Fruit fly (Drosophila melanogaster) whole organism, embryonic: ENCODE data around the gene Tsp74F.

ENCODE experiments used
- B-H1 ChIP-seq: fragments of 200-800 bp; sonication (Bioruptor generic); IDR thresholded peaks from 3 replicates; pipeline ENCODE4 v1.3.6; 2022; ENCODE audit warnings: missing biosample characterization, missing genetic modification characterization
- Bgb ChIP-seq: fragments of 200-800 bp; sonication (Bioruptor generic); IDR thresholded peaks from 2 replicates; pipeline ENCODE4 v1.3.6; 2022; ENCODE audit warnings: missing biosample characterization, missing genetic modification characterization; ENCODE audit not compliant: partially characterized antibody
- CG10147 ChIP-seq: fragments of 200-800 bp; sonication (Bioruptor generic); optimal IDR thresholded peaks from 2 replicates; lab custom pipeline; 2019; ENCODE audit warnings: missing biosample characterization, mild to moderate bottlenecking, missing genetic modification characterization, moderate library complexity
- CG10366 ChIP-seq: fragments of 200-800 bp; sonication (Bioruptor generic); IDR thresholded peaks from 2 replicates; pipeline ENCODE4 v1.3.6; 2022; ENCODE audit warnings: missing biosample characterization, missing genetic modification characterization
- CG10431 ChIP-seq: fragments of 200-800 bp; sonication (Bioruptor generic); optimal IDR thresholded peaks from 3 replicates; lab custom pipeline; 2018; ENCODE audit warnings: missing biosample characterization, mild to moderate bottlenecking, missing genetic modification characterization
- CG13296 ChIP-seq: fragments of 200-800 bp; sonication (Bioruptor generic); optimal IDR thresholded peaks from 3 replicates; lab custom pipeline; 2018; ENCODE audit warnings: missing biosample characterization, mild to moderate bottlenecking, missing genetic modification characterization
- CG14710 ChIP-seq: fragments of 200-800 bp; sonication (Bioruptor generic); optimal IDR thresholded peaks from 3 replicates; lab custom pipeline; 2019; ENCODE audit warnings: missing biosample characterization, mild to moderate bottlenecking, missing genetic modification characterization, moderate library complexity
- CG1647 ChIP-seq: fragments of 200-800 bp; sonication (Bioruptor generic); optimal IDR thresholded peaks from 3 replicates; lab custom pipeline; 2016; ENCODE audit warnings: missing biosample characterization, missing genetic modification characterization
- CG17361 ChIP-seq: fragments of 200-800 bp; sonication (Bioruptor generic); IDR thresholded peaks from 3 replicates; pipeline ENCODE4 v1.3.6; 2022; ENCODE audit warnings: missing biosample characterization, missing genetic modification characterization
- CG17912 ChIP-seq: fragments of 200-800 bp; sonication (Bioruptor generic); optimal IDR thresholded peaks from 2 replicates; lab custom pipeline; 2018; ENCODE audit warnings: missing biosample characterization, mild to moderate bottlenecking, missing genetic modification characterization
- CG18599 ChIP-seq: fragments of 200-800 bp; sonication (Bioruptor generic); optimal IDR thresholded peaks from 3 replicates; lab custom pipeline; 2017; ENCODE audit warnings: missing biosample characterization, missing genetic modification characterization, mild to moderate bottlenecking, moderate library complexity, missing genetic modification reagents
- CG2712 ChIP-seq: fragments of 200-800 bp; optimal IDR thresholded peaks from 3 replicates; lab custom pipeline; 2019; ENCODE audit warnings: missing biosample characterization, mild to moderate bottlenecking, missing genetic modification characterization, moderate library complexity
- CG3281 ChIP-seq: fragments of 200-800 bp; sonication (Bioruptor generic); optimal IDR thresholded peaks from 3 replicates; lab custom pipeline; 2017; ENCODE audit warnings: missing biosample characterization, mild to moderate bottlenecking, missing genetic modification characterization
- CG34422 ChIP-seq: fragments of 200-800 bp; sonication (Bioruptor generic); IDR thresholded peaks from 3 replicates; pipeline ENCODE4 v1.3.6; 2022; ENCODE audit warnings: missing biosample characterization, missing genetic modification characterization
- CG4282 ChIP-seq: fragments of 200-800 bp; sonication (Bioruptor generic); optimal IDR thresholded peaks from 2 replicates; lab custom pipeline; 2016; ENCODE audit warnings: missing biosample characterization, missing genetic modification characterization
- CG4360 ChIP-seq: fragments of 200-800 bp; sonication (Bioruptor generic); IDR thresholded peaks from 2 replicates; pipeline ENCODE4 v1.3.6; 2022; ENCODE audit warnings: missing biosample characterization, missing genetic modification characterization
- CG4617 ChIP-seq: fragments of 200-800 bp; sonication (Bioruptor generic); optimal IDR thresholded peaks from 3 replicates; lab custom pipeline; 2016; ENCODE audit warnings: missing biosample characterization, missing genetic modification characterization, borderline replicate concordance
- CG5953 ChIP-seq: fragments of 200-800 bp; sonication (Bioruptor generic); IDR thresholded peaks from 2 replicates; pipeline ENCODE4 v1.3.6; 2022; ENCODE audit warnings: missing biosample characterization, missing genetic modification characterization
- CG6254 ChIP-seq: fragments of 200-800 bp; sonication (Bioruptor generic); optimal IDR thresholded peaks from 3 replicates; lab custom pipeline; 2017; ENCODE audit warnings: mild to moderate bottlenecking, missing biosample characterization, missing genetic modification reagents, missing genetic modification characterization
- CG6854 ChIP-seq: fragments of 200-800 bp; sonication (Bioruptor generic); optimal IDR thresholded peaks from 3 replicates; lab custom pipeline; 2017; ENCODE audit warnings: missing biosample characterization, mild to moderate bottlenecking, missing genetic modification characterization
- CG8478 ChIP-seq: fragments of >200 bp; optimal IDR thresholded peaks from 2 replicates; lab custom pipeline; 2018
- Dad ChIP-seq: fragments of 200-800 bp; sonication (Bioruptor generic); optimal IDR thresholded peaks from 3 replicates; lab custom pipeline; 2016; ENCODE audit warnings: missing biosample characterization, missing genetic modification characterization
- Dp ChIP-seq: fragments of 200-800 bp; sonication (Bioruptor generic); optimal IDR thresholded peaks from 2 replicates; lab custom pipeline; 2018; ENCODE audit warnings: missing biosample characterization, mild to moderate bottlenecking, missing genetic modification characterization, moderate library complexity
- GATAe ChIP-seq: fragments of 200-800 bp; sonication (Bioruptor generic); conservative IDR thresholded peaks from 2 replicates; pipeline ENCODE4 v1.3.6; 2022; ENCODE audit warnings: missing biosample characterization, missing genetic modification characterization
- Hand ChIP-seq: fragments of 200-800 bp; sonication (Bioruptor generic); optimal IDR thresholded peaks from 2 replicates; lab custom pipeline; 2017; ENCODE audit warnings: mild to moderate bottlenecking, missing biosample characterization, missing genetic modification reagents, missing genetic modification characterization
- Jarid2 ChIP-seq: fragments of 200-800 bp; sonication (Bioruptor generic); optimal IDR thresholded peaks from 3 replicates; lab custom pipeline; 2017; ENCODE audit warnings: mild to moderate bottlenecking, missing biosample characterization, missing genetic modification reagents, missing genetic modification characterization
- Lhr ChIP-seq: fragments of 200-800 bp; sonication (Bioruptor generic); optimal IDR thresholded peaks from 3 replicates; lab custom pipeline; 2017; ENCODE audit warnings: mild to moderate bottlenecking, missing biosample characterization, missing genetic modification reagents, missing genetic modification characterization
- NFAT ChIP-seq: fragments of 200-800 bp; sonication (Bioruptor generic); IDR thresholded peaks from 2 replicates; pipeline ENCODE4 v1.3.6; 2022; ENCODE audit warnings: missing biosample characterization, missing genetic modification characterization
- Tbp ChIP-seq: fragments of >200 bp; optimal IDR thresholded peaks from 2 replicates; lab custom pipeline; 2018; ENCODE audit warnings: missing biosample characterization, missing genetic modification characterization
- amos ChIP-seq: fragments of 200-800 bp; sonication (Bioruptor generic); IDR thresholded peaks from 2 replicates; pipeline ENCODE4 v1.3.6; 2022; ENCODE audit warnings: missing biosample characterization, missing genetic modification characterization; ENCODE audit not compliant: partially characterized antibody
- ato ChIP-seq: fragments of 200-800 bp; sonication (Bioruptor generic); IDR thresholded peaks from 2 replicates; pipeline ENCODE4 v1.3.6; 2022; ENCODE audit warnings: missing biosample characterization, missing genetic modification characterization; ENCODE audit not compliant: partially characterized antibody
- bbx ChIP-seq: fragments of 200-800 bp; sonication (Bioruptor generic); IDR thresholded peaks from 2 replicates; pipeline ENCODE4 v1.3.6; 2022; ENCODE audit warnings: missing biosample characterization, missing genetic modification characterization; ENCODE audit not compliant: partially characterized antibody
- crp ChIP-seq, 2 experiments: fragments of 200-800 bp; sonication (Bioruptor generic); optimal IDR thresholded peaks; 2 replicates in 1 of 2; 3 replicates in 1 of 2; lab custom pipeline; 2017; ENCODE audit warnings: missing biosample characterization in 2 of 2, missing genetic modification characterization in 2 of 2, mild to moderate bottlenecking in 1 of 2, moderate library complexity in 1 of 2
- fd64A ChIP-seq: fragments of 200-800 bp; sonication (Bioruptor generic); optimal IDR thresholded peaks from 3 replicates; lab custom pipeline; 2018; ENCODE audit warnings: missing biosample characterization, mild to moderate bottlenecking, missing genetic modification characterization
- ftz-f1 ChIP-seq: fragments of 200-800 bp; sonication (Bioruptor generic); optimal IDR thresholded peaks from 2 replicates; lab custom pipeline; 2016; ENCODE audit warnings: missing biosample characterization, missing genetic modification characterization
- gcm ChIP-seq: fragments of 200-800 bp; sonication (Bioruptor generic); optimal IDR thresholded peaks from 2 replicates; lab custom pipeline; 2019; ENCODE audit warnings: missing biosample characterization, mild to moderate bottlenecking, missing genetic modification characterization, moderate library complexity
- lola ChIP-seq, 3 experiments: fragments of >200 bp in 2 of 3; fragments of 200-800 bp in 1 of 3; sonication (Bioruptor generic) in 1 of 3; optimal IDR thresholded peaks; 2 replicates each; lab custom pipeline; 2017 to 2019; ENCODE audit warnings: missing biosample characterization in 3 of 3, missing genetic modification characterization in 3 of 3, mild to moderate bottlenecking in 1 of 3, moderate library complexity in 1 of 3
- mld ChIP-seq: fragments of 200-800 bp; sonication (Bioruptor generic); IDR thresholded peaks from 3 replicates; pipeline ENCODE4 v1.3.6; 2022; ENCODE audit warnings: missing biosample characterization, missing genetic modification characterization; ENCODE audit not compliant: partially characterized antibody
- nmo ChIP-seq: fragments of 200-800 bp; sonication (Bioruptor generic); optimal IDR thresholded peaks from 2 replicates; lab custom pipeline; 2018; ENCODE audit warnings: missing biosample characterization, mild to moderate bottlenecking, missing genetic modification characterization, moderate library complexity
- nom ChIP-seq: fragments of 200-800 bp; sonication (Bioruptor generic); optimal IDR thresholded peaks from 2 replicates; lab custom pipeline; 2017; ENCODE audit warnings: missing biosample characterization, missing genetic modification characterization, mild to moderate bottlenecking, moderate library complexity, missing genetic modification reagents
- phol ChIP-seq: fragments of 200-800 bp; sonication (Bioruptor generic); optimal IDR thresholded peaks from 3 replicates; lab custom pipeline; 2018; ENCODE audit warnings: missing biosample characterization, mild to moderate bottlenecking, missing genetic modification characterization, moderate library complexity
- repo ChIP-seq: fragments of 200-800 bp; sonication (Bioruptor generic); optimal IDR thresholded peaks from 2 replicates; lab custom pipeline; 2016; ENCODE audit warnings: missing biosample characterization, missing genetic modification characterization
- run ChIP-seq: fragments of 200-800 bp; sonication (Bioruptor generic); optimal IDR thresholded peaks from 3 replicates; lab custom pipeline; 2018; ENCODE audit warnings: missing biosample characterization, mild to moderate bottlenecking, missing genetic modification characterization
- slou ChIP-seq: fragments of 200-800 bp; sonication (Bioruptor generic); optimal IDR thresholded peaks from 3 replicates; lab custom pipeline; 2016; ENCODE audit warnings: missing biosample characterization, missing genetic modification characterization
- tup ChIP-seq: fragments of 200-800 bp; sonication (Bioruptor generic); optimal IDR thresholded peaks from 2 replicates; lab custom pipeline; 2016; ENCODE audit warnings: missing biosample characterization, mild to moderate bottlenecking, missing genetic modification characterization, moderate library complexity
- zen ChIP-seq: fragments of 200-800 bp; sonication (Bioruptor generic); optimal IDR thresholded peaks from 3 replicates; lab custom pipeline; 2018; ENCODE audit warnings: missing biosample characterization, mild to moderate bottlenecking, missing genetic modification characterization, moderate library complexity
- zfh1 ChIP-seq: fragments of 200-800 bp; sonication (Bioruptor generic); IDR thresholded peaks from 3 replicates; pipeline ENCODE4 v1.3.6; 2022; ENCODE audit warnings: missing biosample characterization, missing genetic modification characterization

The Tsp74F gene

DNA sequence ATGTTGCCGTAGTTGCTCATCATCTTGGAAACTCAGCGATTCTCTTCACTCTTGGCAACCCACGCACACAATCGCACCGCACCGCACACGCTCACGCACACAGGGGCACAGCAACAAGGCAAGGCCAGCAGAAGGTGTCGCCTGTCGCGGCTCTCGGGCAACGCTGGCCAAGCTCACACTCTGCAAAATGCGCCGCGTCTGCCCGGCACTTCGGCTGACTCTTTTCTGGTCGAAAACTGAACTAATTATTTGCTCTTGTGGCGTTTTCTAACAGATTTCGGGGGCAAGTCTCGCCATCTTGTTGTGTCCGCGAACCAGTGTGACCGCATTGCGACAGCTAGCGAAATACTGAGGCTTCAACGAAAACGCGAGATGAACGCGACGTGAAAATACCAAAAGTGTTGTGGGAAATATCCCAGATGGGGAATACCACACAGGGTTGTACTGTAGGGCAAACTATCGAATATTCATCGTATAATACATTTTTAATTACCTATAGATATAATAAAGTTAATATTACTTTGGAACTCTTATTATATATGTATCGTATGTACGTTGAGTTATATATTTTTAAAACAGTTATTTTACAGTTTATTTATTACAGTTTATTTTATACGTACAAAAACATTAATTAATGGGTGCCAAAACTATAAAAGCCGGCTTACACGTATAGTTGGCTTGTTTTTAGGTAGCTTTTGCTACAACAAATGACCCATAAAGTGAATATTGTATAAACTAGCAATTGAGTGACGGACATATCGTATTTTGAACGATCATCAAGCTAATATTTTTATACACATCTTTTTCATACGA is 49.3 kb downstream of the Tsp74F start, which contains the start of the genes MED19 and CG7430 (continued):
- TF ChIP-seq slou (GFP tag; lab: Kevin White, UChicago) (no peak), crp (GFP tag; optimal IDR thresholded peaks at IDR 0.05; lab: Kevin White, UChicago) (peak in 1 of 2 experiments; percentile 34), amos (GFP tag; lab: Robert Waterston, UW) (peak; percentile 62), CG17361 (GFP tag; lab: Robert Waterston, UW) (peak; percentile 54; the same call in 2 of the 3 replicates), CG34422 (peak; percentile 60; the same call in 1 of the 3 replicates), Tbp (GFP tag; lab: Kevin White, UChicago) (no peak), CG1647 (GFP tag; lab: Kevin White, UChicago) (no peak), zfh1 (0 out of 3 replicates have a peak, but pooled peaks have one; percentile 23), CG18599 (GFP tag; lab: Kevin White, UChicago) (no peak), zen (tag; lab: Kevin White, UChicago) (peak; percentile 61), GATAe (GFP tag; lab: Robert Waterston, UW) (no peak), CG14710 (tag; lab: Kevin White, UChicago) (peak; percentile 59), CG4617 (peak; percentile 79), CG10366 (GFP tag; lab: Robert Waterston, UW) (no peak), phol (tag; lab: Kevin White, UChicago) (peak; percentile 98), CG4360 (peak; percentile 28), CG8478 (lab: Kevin White, UChicago) (peak; percentile 63), repo (GFP tag; lab: Kevin White, UChicago) (peak; percentile 28), CG13296 (GFP tag; lab: Kevin White, UChicago) (peak; percentile 12), CG17912 (GFP tag; lab: Kevin White, UChicago) (peak; percentile 31), CG10147 (GFP tag; lab: Kevin White, UChicago) (peak; percentile 27), ftz-f1 (GFP tag; lab: Kevin White, UChicago) (peak; percentile 96), CG3281 (peak; percentile 50), gcm (peak; percentile 20), B-H1 (GFP tag; lab: Robert Waterston, UW) (no peak), CG5953 (GFP tag; lab: Robert Waterston, UW) (no peak), mld (GFP tag; lab: Robert Waterston, UW) (0 out of 3 replicates have a peak, but pooled peaks have one; percentile 50), Dp (peak; percentile 13), CG6254 (GFP tag; lab: Kevin White, UChicago) (no peak), bbx (GFP tag; lab: Robert Waterston, UW) (peak; percentile 56; the same call in 1 of the 2 replicates), tup (GFP tag; lab: Kevin White, UChicago) (no peak), lola (GFP tag; optimal IDR thresholded peaks at IDR 0.05; lab: Kevin White, UChicago) (peak in 1 of 3 experiments; percentile 16), CG10431 (GFP tag; lab: Kevin White, UChicago) (peak; percentile 33), ato (GFP tag; lab: Robert Waterston, UW) (peak; percentile 9; the same call in 1 of the 2 replicates), Jarid2 (peak; percentile 84), fd64A (GFP tag; lab: Kevin White, UChicago) (peak; percentile 56), CG6854 (GFP tag; lab: Kevin White, UChicago) (peak; percentile 34), Hand (peak; percentile 28), Dad (GFP tag; lab: Kevin White, UChicago) (peak; percentile 2), nmo (peak; percentile 45), Lhr (GFP tag; lab: Kevin White, UChicago) (peak; percentile 79), nom (peak; percentile 70), CG4282 (GFP tag; lab: Kevin White, UChicago) (peak; percentile 15), CG2712 (peak; percentile 26), NFAT (GFP tag; lab: Robert Waterston, UW) (peak; percentile 55), Bgb (GFP tag; lab: Robert Waterston, UW) (peak; percentile 63), run (tag; lab: Kevin White, UChicago) (no peak)
